Worm (Caenorhabditis elegans): Measurements from ENCODE around the gene fipr-12.

- TF ChIP-seq ces-1 (GFP tag; optimal IDR thresholded peaks at IDR 0.05) (no peak), unc-39 (tag; optimal IDR thresholded peaks at IDR 0.05) (no peak)
Observed at ce11 chrV:9906115-9906514, 37.0 kb upstream of the fipr-12 start, which contains the start of gene fipr-11.
